Worm (Caenorhabditis elegans): Measurements from ENCODE around the gene sri-48.

- TF ChIP-seq ama-1 (optimal IDR thresholded peaks at IDR 0.05) (no peak), lin-39 (tag; optimal IDR thresholded peaks at IDR 0.05) (no peak), nhr-102 (tag; optimal IDR thresholded peaks at IDR 0.05) (no peak), unc-62 (GFP tag; optimal IDR thresholded peaks at IDR 0.05 in 1 of 2) (no peak), unc-62 (tag; optimal IDR thresholded peaks at IDR 0.05) (no peak), ZK546.5 (tag; optimal IDR thresholded peaks at IDR 0.05) (no peak), fos-1 (tag; optimal IDR thresholded peaks at IDR 0.05) (no peak), unc-130 (GFP tag; optimal IDR thresholded peaks at IDR 0.05) (no peak), aly-2 (tag; optimal IDR thresholded peaks at IDR 0.05) (no peak), daf-16 (GFP tag; optimal IDR thresholded peaks at IDR 0.05) (no peak), daf-16 (tag; optimal IDR thresholded peaks at IDR 0.05) (no peak), duxl-1 (tag; optimal IDR thresholded peaks at IDR 0.05; ENCODE audit: poor library complexity) (no peak), nhr-76 (tag; optimal IDR thresholded peaks at IDR 0.05) (no peak), daf-8 (GFP tag; IDR thresholded peaks at IDR 0.05) (no peak), mdl-1 (tag; optimal IDR thresholded peaks at IDR 0.05) (no peak)
Measured at ce11 chrII:3203415-3203814, 2.3 kb upstream of the sri-48 start, which contains the start of gene sri-50.

Data from whole organism, L4 larva.